Worm (Caenorhabditis elegans) whole organism, L4/young adult: ENCODE results near the gene pisy-1.

ENCODE experiments used
- W03F9.2 ChIP-seq: fragments of 150-350 bp; optimal IDR thresholded peaks from 2 replicates; lab custom pipeline; 2014; ENCODE audit warnings: missing biosample characterization, missing genetic modification characterization
- dao-5 ChIP-seq: sonication (generic microtip); optimal IDR thresholded peaks from 2 replicates; lab custom pipeline; 2016; ENCODE audit warnings: missing genotype, missing genetic modification characterization, moderate library complexity, missing compliant biosample characterization
- him-1 ChIP-seq: sonication (generic microtip); optimal IDR thresholded peaks from 2 replicates; lab custom pipeline; 2016; ENCODE audit warnings: missing genotype, missing genetic modification reagents, missing genetic modification characterization, missing compliant biosample characterization

DNA sequence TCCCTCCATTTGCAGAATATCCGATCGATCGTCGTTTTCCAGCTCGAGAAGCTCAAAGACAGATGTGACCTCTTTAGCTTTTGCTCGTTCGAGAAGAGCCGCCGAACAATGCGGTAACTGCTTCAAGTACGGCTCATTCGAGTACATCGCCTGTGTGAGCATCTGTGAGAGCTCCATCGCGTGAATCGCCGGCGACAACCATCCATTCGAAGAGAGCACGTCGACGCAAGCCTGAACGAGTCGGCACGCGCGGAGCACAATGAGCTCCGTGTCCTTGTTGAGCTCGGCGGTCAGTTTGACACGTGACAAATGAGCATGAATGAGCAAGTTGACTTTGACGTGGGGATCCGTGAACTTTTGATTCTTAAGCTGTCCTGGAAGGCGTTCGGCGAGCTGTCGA is 10.3 kb downstream of the pisy-1 start:
- no peak for TF ChIP-seq W03F9.2 (tag; lab: Kevin White, UChicago)
- no peak for TF ChIP-seq him-1 (tag; lab: Kevin White, UChicago)
- no peak for TF ChIP-seq dao-5 (tag; lab: Kevin White, UChicago)
